Worm (Caenorhabditis elegans) whole organism, L4/young adult: ENCODE results near the gene mtss-1.

ENCODE experiments used
- dao-5 ChIP-seq: sonication (generic microtip); optimal IDR thresholded peaks from 2 replicates; lab custom pipeline; 2016; ENCODE audit warnings: missing genotype, missing genetic modification characterization, moderate library complexity, missing compliant biosample characterization
- him-1 ChIP-seq: sonication (generic microtip); optimal IDR thresholded peaks from 2 replicates; lab custom pipeline; 2016; ENCODE audit warnings: missing genotype, missing genetic modification reagents, missing genetic modification characterization, missing compliant biosample characterization

- no peak for TF ChIP-seq dao-5 (tag; lab: Kevin White, UChicago)
- no peak for TF ChIP-seq him-1 (tag; lab: Kevin White, UChicago)
Observed at ce11 chrIII:8734327-8734885, 33.7 kb upstream of the mtss-1 start.
